Fruit fly (Drosophila melanogaster) whole organism, embryonic: Measurements from ENCODE around the gene Ir75b.

Source experiments
- BEAF-32 ChIP-seq: fragments of 200-800 bp; sonication (Bioruptor generic); optimal IDR thresholded peaks from 3 replicates; lab custom pipeline; 2017; ENCODE audit warnings: missing biosample characterization, missing genetic modification characterization, mild to moderate bottlenecking, moderate library complexity, missing genetic modification reagents
- CG10654 ChIP-seq: fragments of 200-800 bp; sonication (Bioruptor generic); optimal IDR thresholded peaks from 2 replicates; lab custom pipeline; 2016; ENCODE audit warnings: missing biosample characterization, missing genetic modification characterization
- CG11560 ChIP-seq: fragments of 200-800 bp; sonication (Bioruptor generic); IDR thresholded peaks from 3 replicates; pipeline ENCODE4 v1.3.6; 2022; ENCODE audit warnings: missing biosample characterization, missing genetic modification characterization
- CG12391 ChIP-seq: fragments of 200-800 bp; sonication (Bioruptor generic); optimal IDR thresholded peaks from 3 replicates; lab custom pipeline; 2018; ENCODE audit warnings: missing biosample characterization, mild to moderate bottlenecking, missing genetic modification characterization, moderate library complexity
- CG12659 ChIP-seq: fragments of 200-800 bp; sonication (Bioruptor generic); optimal IDR thresholded peaks from 3 replicates; lab custom pipeline; 2017; ENCODE audit warnings: mild to moderate bottlenecking, missing biosample characterization, missing genetic modification reagents, missing genetic modification characterization
- CG1602 ChIP-seq: fragments of 200-800 bp; sonication (Bioruptor generic); optimal IDR thresholded peaks from 3 replicates; lab custom pipeline; 2016; ENCODE audit warnings: missing biosample characterization, missing genetic modification characterization
- CG1603 ChIP-seq: fragments of 200-800 bp; sonication (Bioruptor generic); optimal IDR thresholded peaks from 2 replicates; lab custom pipeline; 2019; ENCODE audit warnings: missing biosample characterization, mild to moderate bottlenecking, missing genetic modification characterization, moderate library complexity
- CG17361 ChIP-seq: fragments of 200-800 bp; sonication (Bioruptor generic); IDR thresholded peaks from 3 replicates; pipeline ENCODE4 v1.3.6; 2022; ENCODE audit warnings: missing biosample characterization, missing genetic modification characterization
- CG1832 ChIP-seq: fragments of 200-800 bp; sonication (Bioruptor generic); optimal IDR thresholded peaks from 2 replicates; lab custom pipeline; 2017; ENCODE audit warnings: missing biosample characterization, mild to moderate bottlenecking, missing genetic modification characterization, inconsistent platforms
- CG3281 ChIP-seq: fragments of 200-800 bp; sonication (Bioruptor generic); optimal IDR thresholded peaks from 3 replicates; lab custom pipeline; 2017; ENCODE audit warnings: missing biosample characterization, mild to moderate bottlenecking, missing genetic modification characterization
- CG34422 ChIP-seq: fragments of 200-800 bp; sonication (Bioruptor generic); IDR thresholded peaks from 3 replicates; pipeline ENCODE4 v1.3.6; 2022; ENCODE audit warnings: missing biosample characterization, missing genetic modification characterization
- CG4360 ChIP-seq: fragments of 200-800 bp; sonication (Bioruptor generic); IDR thresholded peaks from 2 replicates; pipeline ENCODE4 v1.3.6; 2022; ENCODE audit warnings: missing biosample characterization, missing genetic modification characterization
- CG6854 ChIP-seq: fragments of 200-800 bp; sonication (Bioruptor generic); optimal IDR thresholded peaks from 3 replicates; lab custom pipeline; 2017; ENCODE audit warnings: missing biosample characterization, mild to moderate bottlenecking, missing genetic modification characterization
- CG7271 ChIP-seq: fragments of 200-800 bp; sonication (Bioruptor generic); optimal IDR thresholded peaks from 2 replicates; lab custom pipeline; 2018; ENCODE audit warnings: missing biosample characterization, mild to moderate bottlenecking, missing genetic modification characterization, moderate library complexity
- CG7556 ChIP-seq: fragments of 200-800 bp; sonication (Bioruptor generic); optimal IDR thresholded peaks from 2 replicates; lab custom pipeline; 2017; ENCODE audit warnings: missing biosample characterization, mild to moderate bottlenecking, missing genetic modification characterization
- CG7928 ChIP-seq: fragments of 200-800 bp; sonication (Bioruptor generic); optimal IDR thresholded peaks from 2 replicates; lab custom pipeline; 2017; ENCODE audit warnings: missing biosample characterization, mild to moderate bottlenecking, missing genetic modification characterization
- CG7987 ChIP-seq: fragments of 200-800 bp; sonication (Bioruptor generic); optimal IDR thresholded peaks from 2 replicates; lab custom pipeline; 2018; ENCODE audit warnings: missing biosample characterization, mild to moderate bottlenecking, missing genetic modification characterization, moderate library complexity
- CG8478 ChIP-seq: fragments of >200 bp; optimal IDR thresholded peaks from 2 replicates; lab custom pipeline; 2018
- CG9797 ChIP-seq: fragments of 200-800 bp; sonication (Bioruptor generic); optimal IDR thresholded peaks from 3 replicates; lab custom pipeline; 2018; ENCODE audit warnings: missing biosample characterization, mild to moderate bottlenecking, missing genetic modification characterization
- CoRest ChIP-seq: fragments of 200-800 bp; sonication (Bioruptor generic); optimal IDR thresholded peaks from 3 replicates; lab custom pipeline; 2018; ENCODE audit warnings: missing biosample characterization, mild to moderate bottlenecking, missing genetic modification characterization, moderate library complexity
- Dp ChIP-seq: fragments of 200-800 bp; sonication (Bioruptor generic); optimal IDR thresholded peaks from 2 replicates; lab custom pipeline; 2018; ENCODE audit warnings: missing biosample characterization, mild to moderate bottlenecking, missing genetic modification characterization, moderate library complexity
- Fer1 ChIP-seq: fragments of 200-800 bp; sonication (Bioruptor generic); optimal IDR thresholded peaks from 2 replicates; lab custom pipeline; 2017; ENCODE audit warnings: missing biosample characterization, mild to moderate bottlenecking, missing genetic modification characterization
- Fer3 ChIP-seq: fragments of 200-800 bp; sonication (Bioruptor generic); optimal IDR thresholded peaks from 2 replicates; lab custom pipeline; 2018; ENCODE audit warnings: missing biosample characterization, mild to moderate bottlenecking, missing genetic modification characterization, moderate library complexity
- HHEX ChIP-seq: fragments of 200-800 bp; sonication (Bioruptor generic); optimal IDR thresholded peaks from 3 replicates; lab custom pipeline; 2017; ENCODE audit warnings: missing biosample characterization, mild to moderate bottlenecking, missing genetic modification characterization, missing genetic modification reagents
- MESR4 ChIP-seq: fragments of 200-800 bp; sonication (Bioruptor generic); optimal IDR thresholded peaks from 2 replicates; lab custom pipeline; 2018; ENCODE audit warnings: missing biosample characterization, mild to moderate bottlenecking, missing genetic modification characterization, moderate library complexity
- Med ChIP-seq: fragments of 200-800 bp; sonication (Bioruptor generic); peaks from one replicate; lab custom pipeline; 2016; ENCODE audit warnings: missing biosample characterization, missing genetic modification characterization, mild to moderate bottlenecking, inconsistent platforms, moderate library complexity
- Ptx1 ChIP-seq: fragments of 200-800 bp; sonication (Bioruptor generic); IDR thresholded peaks from 2 replicates; pipeline ENCODE4 v1.3.6; 2022; ENCODE audit warnings: missing biosample characterization, missing genetic modification characterization
- ac ChIP-seq: fragments of 200-800 bp; sonication (Bioruptor generic); optimal IDR thresholded peaks from 3 replicates; lab custom pipeline; 2017; ENCODE audit warnings: missing biosample characterization, mild to moderate bottlenecking, missing genetic modification characterization
- amos ChIP-seq: fragments of 200-800 bp; sonication (Bioruptor generic); IDR thresholded peaks from 2 replicates; pipeline ENCODE4 v1.3.6; 2022; ENCODE audit warnings: missing biosample characterization, missing genetic modification characterization; ENCODE audit not compliant: partially characterized antibody
- ato ChIP-seq: fragments of 200-800 bp; sonication (Bioruptor generic); IDR thresholded peaks from 2 replicates; pipeline ENCODE4 v1.3.6; 2022; ENCODE audit warnings: missing biosample characterization, missing genetic modification characterization; ENCODE audit not compliant: partially characterized antibody
- bbx ChIP-seq: fragments of 200-800 bp; sonication (Bioruptor generic); IDR thresholded peaks from 2 replicates; pipeline ENCODE4 v1.3.6; 2022; ENCODE audit warnings: missing biosample characterization, missing genetic modification characterization; ENCODE audit not compliant: partially characterized antibody
- bsh ChIP-seq, 2 experiments: fragments of 200-800 bp; sonication (Bioruptor generic); optimal IDR thresholded peaks; 2 replicates each; lab custom pipeline; 2017 to 2018; ENCODE audit warnings: mild to moderate bottlenecking in 2 of 2, missing biosample characterization in 2 of 2, missing genetic modification characterization in 2 of 2, moderate library complexity in 1 of 2
- chinmo ChIP-seq: fragments of 200-800 bp; sonication (Bioruptor generic); IDR thresholded peaks from 4 replicates; pipeline ENCODE4 v1.3.6; 2022; ENCODE audit warnings: missing biosample characterization, missing genetic modification characterization; ENCODE audit not compliant: partially characterized antibody
- ci ChIP-seq: fragments of 200-800 bp; sonication (Bioruptor generic); IDR thresholded peaks from 3 replicates; pipeline ENCODE4 v1.3.6; 2022; ENCODE audit warnings: missing biosample characterization, missing genetic modification characterization
- dmrt11E ChIP-seq: fragments of 200-800 bp; sonication (Bioruptor generic); optimal IDR thresholded peaks from 3 replicates; lab custom pipeline; 2018; ENCODE audit warnings: missing biosample characterization, mild to moderate bottlenecking, missing genetic modification characterization, moderate library complexity
- ftz-f1 ChIP-seq: fragments of 200-800 bp; sonication (Bioruptor generic); optimal IDR thresholded peaks from 2 replicates; lab custom pipeline; 2016; ENCODE audit warnings: missing biosample characterization, missing genetic modification characterization
- gcm ChIP-seq: fragments of 200-800 bp; sonication (Bioruptor generic); optimal IDR thresholded peaks from 2 replicates; lab custom pipeline; 2019; ENCODE audit warnings: missing biosample characterization, mild to moderate bottlenecking, missing genetic modification characterization, moderate library complexity
- inv ChIP-seq: fragments of 200-800 bp; sonication (Bioruptor generic); IDR thresholded peaks from 2 replicates; pipeline ENCODE4 v1.3.6; 2022; ENCODE audit warnings: missing biosample characterization, missing genetic modification characterization; ENCODE audit not compliant: partially characterized antibody
- lbe ChIP-seq: fragments of 200-800 bp; sonication (Bioruptor generic); optimal IDR thresholded peaks from 2 replicates; lab custom pipeline; 2016; ENCODE audit warnings: missing biosample characterization, mild to moderate bottlenecking, missing genetic modification characterization
- lilli ChIP-seq: fragments of 200-800 bp; sonication (Bioruptor generic); optimal IDR thresholded peaks from 3 replicates; lab custom pipeline; 2016; ENCODE audit warnings: missing biosample characterization, missing genetic modification characterization
- pros ChIP-seq: fragments of 200-800 bp; sonication (Bioruptor generic); optimal IDR thresholded peaks from 3 replicates; lab custom pipeline; 2019; ENCODE audit warnings: missing biosample characterization, mild to moderate bottlenecking, missing genetic modification characterization, moderate library complexity
- sob ChIP-seq: fragments of 200-800 bp; sonication (Bioruptor generic); IDR thresholded peaks from 2 replicates; pipeline ENCODE4 v1.3.6; 2022; ENCODE audit warnings: missing biosample characterization, missing genetic modification characterization
- stwl ChIP-seq: fragments of 200-800 bp; sonication (Bioruptor generic); optimal IDR thresholded peaks from 3 replicates; lab custom pipeline; 2018; ENCODE audit warnings: missing biosample characterization, mild to moderate bottlenecking, missing genetic modification characterization, moderate library complexity
- tna ChIP-seq: fragments of 200-800 bp; sonication (Bioruptor generic); IDR thresholded peaks from 2 replicates; pipeline ENCODE4 v1.3.6; 2022; ENCODE audit warnings: missing biosample characterization, missing genetic modification characterization; ENCODE audit not compliant: partially characterized antibody
- toy ChIP-seq: fragments of 200-800 bp; sonication (Bioruptor generic); IDR thresholded peaks from 2 replicates; pipeline ENCODE4 v1.3.6; 2022; ENCODE audit warnings: missing biosample characterization, missing genetic modification characterization
- unc-4 ChIP-seq: fragments of 200-800 bp; sonication (Bioruptor generic); IDR thresholded peaks from 2 replicates; pipeline ENCODE4 v1.3.6; 2022; ENCODE audit warnings: missing biosample characterization, missing genetic modification characterization; ENCODE audit not compliant: partially characterized antibody

The Ir75b gene

DNA sequence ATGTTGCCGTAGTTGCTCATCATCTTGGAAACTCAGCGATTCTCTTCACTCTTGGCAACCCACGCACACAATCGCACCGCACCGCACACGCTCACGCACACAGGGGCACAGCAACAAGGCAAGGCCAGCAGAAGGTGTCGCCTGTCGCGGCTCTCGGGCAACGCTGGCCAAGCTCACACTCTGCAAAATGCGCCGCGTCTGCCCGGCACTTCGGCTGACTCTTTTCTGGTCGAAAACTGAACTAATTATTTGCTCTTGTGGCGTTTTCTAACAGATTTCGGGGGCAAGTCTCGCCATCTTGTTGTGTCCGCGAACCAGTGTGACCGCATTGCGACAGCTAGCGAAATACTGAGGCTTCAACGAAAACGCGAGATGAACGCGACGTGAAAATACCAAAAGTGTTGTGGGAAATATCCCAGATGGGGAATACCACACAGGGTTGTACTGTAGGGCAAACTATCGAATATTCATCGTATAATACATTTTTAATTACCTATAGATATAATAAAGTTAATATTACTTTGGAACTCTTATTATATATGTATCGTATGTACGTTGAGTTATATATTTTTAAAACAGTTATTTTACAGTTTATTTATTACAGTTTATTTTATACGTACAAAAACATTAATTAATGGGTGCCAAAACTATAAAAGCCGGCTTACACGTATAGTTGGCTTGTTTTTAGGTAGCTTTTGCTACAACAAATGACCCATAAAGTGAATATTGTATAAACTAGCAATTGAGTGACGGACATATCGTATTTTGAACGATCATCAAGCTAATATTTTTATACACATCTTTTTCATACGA is 26.4 kb upstream of the Ir75b start, which contains the start of the genes MED19 and CG7430 (continued):
- TF ChIP-seq dmrt11E (tag; lab: Kevin White, UChicago) (no peak), CG1832 (GFP tag; lab: Kevin White, UChicago) (no peak), HHEX (GFP tag; lab: Kevin White, UChicago) (peak; percentile 2), Ptx1 (GFP tag; lab: Robert Waterston, UW) (peak; percentile 17; the same call in 1 of the 2 replicates), CG7928 (peak; percentile 62), CG7987 (GFP tag; lab: Kevin White, UChicago) (peak; percentile 45), CoRest (tag; lab: Kevin White, UChicago) (peak; percentile 46), stwl (tag; lab: Kevin White, UChicago) (peak; percentile 36), Dp (peak; percentile 13), CG9797 (peak; percentile 88), CG10654 (GFP tag; lab: Kevin White, UChicago) (no peak), inv (0 out of 2 replicates have a peak, but pooled peaks have one; percentile 11), CG12391 (tag; lab: Kevin White, UChicago) (peak; percentile 22), tna (0 out of 2 replicates have a peak, but pooled peaks have one; percentile 29), BEAF-32 (peak; percentile 80), lbe (GFP tag; lab: Kevin White, UChicago) (peak; percentile 26), gcm (GFP tag; lab: Kevin White, UChicago) (peak; percentile 20), Fer3 (tag; lab: Kevin White, UChicago) (no peak), ftz-f1 (GFP tag; lab: Kevin White, UChicago) (peak; percentile 96), Fer1 (peak; percentile 70), CG12659 (GFP tag; lab: Kevin White, UChicago) (peak; percentile 73), CG3281 (GFP tag; lab: Kevin White, UChicago) (peak; percentile 50), CG34422 (GFP tag; lab: Robert Waterston, UW) (peak; percentile 60; the same call in 1 of the 3 replicates), bbx (peak; percentile 56; the same call in 1 of the 2 replicates), CG17361 (GFP tag; lab: Robert Waterston, UW) (peak; percentile 54; the same call in 2 of the 3 replicates), CG1603 (peak; percentile 61), pros (GFP tag; lab: Kevin White, UChicago) (no peak), CG11560 (tag; lab: Robert Waterston, UW) (peak; percentile 94), ac (GFP tag; lab: Kevin White, UChicago) (peak; percentile 34), ato (peak; percentile 9; the same call in 1 of the 2 replicates), chinmo (GFP tag; lab: Robert Waterston, UW) (0 out of 4 replicates have a peak, but pooled peaks have one; percentile 32), CG7556 (no peak), sob (GFP tag; lab: Robert Waterston, UW) (peak; percentile 55; the same call in 1 of the 2 replicates), Med (GFP tag; lab: Kevin White, UChicago) (peak; percentile 84), CG8478 (lab: Kevin White, UChicago) (peak; percentile 63), toy (GFP tag; lab: Robert Waterston, UW) (no peak), unc-4 (GFP tag; lab: Robert Waterston, UW) (no peak), ci (GFP tag; lab: Robert Waterston, UW) (peak; percentile 68), bsh (GFP tag; optimal IDR thresholded peaks at IDR 0.05; lab: Kevin White, UChicago) (peak; percentile 24 to 60), amos (peak; percentile 62), CG6854 (GFP tag; lab: Kevin White, UChicago) (peak; percentile 34), lilli (peak; percentile 6), MESR4 (GFP tag; lab: Kevin White, UChicago) (peak; percentile 100), CG1602 (GFP tag; lab: Kevin White, UChicago) (no peak), CG4360 (GFP tag; lab: Robert Waterston, UW) (peak; percentile 28), CG7271 (tag; lab: Kevin White, UChicago) (peak; percentile 51)
